Worm (Caenorhabditis elegans) whole organism, L1 larva: ENCODE data around the gene mrg-1.

Experiments
- ceh-82 ChIP-seq, 3 experiments: fragments of 150-350 bp in 1 of 3; sonication (generic microtip) in 2 of 3; optimal IDR thresholded peaks; 2 replicates each; lab custom pipeline; 2014 to 2017; ENCODE audit warnings: missing biosample characterization in 3 of 3, missing genetic modification characterization in 3 of 3
- hlh-4 ChIP-seq: sonication (generic microtip); optimal IDR thresholded peaks from 2 replicates; lab custom pipeline; 2016; ENCODE audit warnings: mild to moderate bottlenecking, missing genetic modification characterization, missing compliant biosample characterization

DNA sequence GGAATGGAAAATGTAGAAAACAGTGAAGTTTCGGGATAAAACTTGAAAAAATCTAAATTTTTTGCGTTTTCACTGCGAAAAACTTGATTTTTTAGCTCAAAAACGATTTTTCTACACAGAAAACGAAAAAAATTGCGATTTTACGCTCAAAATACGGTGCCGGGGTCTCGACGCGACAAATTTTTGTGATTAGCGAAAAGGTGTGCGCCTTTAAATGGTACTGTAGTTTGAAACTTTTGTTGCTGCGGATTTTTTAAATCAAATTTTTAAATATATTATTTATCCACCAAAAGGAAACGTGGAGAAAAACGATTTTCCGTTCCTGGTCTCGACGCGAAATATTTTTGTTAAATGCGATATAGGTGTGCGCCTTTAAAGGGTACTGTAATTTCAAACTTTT, 32.8 kb upstream of the mrg-1 start:
- TF ChIP-seq ceh-82 (tag; optimal IDR thresholded peaks at IDR 0.05; lab: Kevin White, UChicago) (no peak), hlh-4 (no peak)
